Worm (Caenorhabditis elegans) whole organism, L4/young adult: ENCODE results near the gene F14D2.7.

ENCODE experiments used
- W03F9.2 ChIP-seq: fragments of 150-350 bp; optimal IDR thresholded peaks from 2 replicates; lab custom pipeline; 2014; ENCODE audit warnings: missing biosample characterization, missing genetic modification characterization
- dao-5 ChIP-seq: sonication (generic microtip); optimal IDR thresholded peaks from 2 replicates; lab custom pipeline; 2016; ENCODE audit warnings: missing genotype, missing genetic modification characterization, moderate library complexity, missing compliant biosample characterization
- him-1 ChIP-seq: sonication (generic microtip); optimal IDR thresholded peaks from 2 replicates; lab custom pipeline; 2016; ENCODE audit warnings: missing genotype, missing genetic modification reagents, missing genetic modification characterization, missing compliant biosample characterization

DNA sequence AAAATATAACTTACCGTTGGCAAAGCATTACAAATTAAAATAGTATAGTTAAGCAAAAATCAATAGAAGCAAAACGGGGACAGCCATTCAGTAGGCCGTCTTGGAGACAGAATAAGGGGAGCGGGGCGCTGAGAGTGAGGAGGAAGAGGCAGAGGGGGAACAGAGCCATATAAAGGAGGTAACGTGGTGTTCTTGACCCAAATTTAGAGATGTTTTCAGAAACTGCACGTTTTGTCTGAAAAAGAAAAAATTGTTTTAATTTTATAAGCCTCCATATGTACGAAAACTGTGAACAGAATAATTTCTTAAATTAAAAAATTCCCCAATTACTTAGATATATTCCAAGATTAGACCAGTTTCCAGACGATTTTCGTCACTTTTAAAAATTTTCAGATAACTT lies 25.0 kb downstream of the F14D2.7 start, which contains the start of gene F39E9.6:
- TF ChIP-seq him-1 (no peak), W03F9.2 (no peak), dao-5 (tag; lab: Kevin White, UChicago) (no peak)
